Fruit fly (Drosophila melanogaster): ENCODE data around the gene CG33285.

DNA sequence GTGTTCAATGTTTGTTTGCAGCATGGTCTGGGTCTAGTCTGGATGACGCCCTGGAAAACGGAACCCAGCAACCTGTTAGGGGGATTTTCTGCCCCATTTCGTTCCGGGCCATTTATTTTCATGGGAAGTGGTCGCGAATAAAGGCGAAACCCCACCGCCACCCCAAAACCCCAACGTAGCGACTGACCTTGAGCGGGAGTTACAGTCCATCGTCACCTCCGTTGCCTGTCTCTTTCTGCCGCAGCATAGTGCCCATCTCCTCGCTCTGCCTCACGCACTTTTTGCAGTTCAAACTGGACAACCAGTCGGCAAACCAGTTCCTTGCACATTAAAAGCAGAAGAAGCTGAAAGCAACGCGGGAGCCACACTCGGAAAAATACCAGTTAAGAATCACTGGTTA, 9.8 kb upstream of the CG33285 start:
- TF ChIP-seq usp (GFP tag; optimal IDR thresholded peaks at IDR 0.05) = no peak
- TF ChIP-seq psq (optimal IDR thresholded peaks at IDR 0.05) = no peak
- no peak for TF ChIP-seq Dll (optimal IDR thresholded peaks at IDR 0.05)
- TF ChIP-seq CG8478 (optimal IDR thresholded peaks at IDR 0.05) = no peak
- TF ChIP-seq pan (optimal IDR thresholded peaks at IDR 0.05) = no peak
- no peak for TF ChIP-seq EcR (GFP tag; optimal IDR thresholded peaks at IDR 0.05)
